Worm (Caenorhabditis elegans): ENCODE measurements around the gene ephx-1.

DNA sequence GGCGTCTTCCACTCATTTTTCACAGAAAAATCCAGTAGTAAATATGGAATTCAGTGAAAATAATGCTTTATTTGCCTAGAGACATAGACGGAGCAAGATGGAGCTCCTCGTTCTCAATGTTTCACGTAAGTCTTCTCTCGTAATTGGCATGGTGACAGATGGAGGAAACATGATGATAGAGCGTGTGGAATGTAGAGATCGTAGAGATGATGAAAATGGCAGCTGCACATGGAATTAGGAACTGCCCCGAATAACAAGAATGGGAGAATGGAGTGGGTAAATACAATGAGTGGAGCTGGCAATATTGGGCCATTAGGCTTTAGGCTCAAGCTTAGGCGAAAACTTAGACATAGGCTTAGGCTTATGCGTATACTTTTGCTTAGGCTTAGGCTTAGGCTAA lies 29.8 kb upstream of the ephx-1 start, which contains the start of gene cank-26:
- TF ChIP-seq pag-3 (tag; optimal IDR thresholded peaks at IDR 0.05; ENCODE audit: borderline replicate concordance) (no peak), unc-55 (GFP tag; optimal IDR thresholded peaks at IDR 0.05) (no peak), elt-2 (tag; optimal IDR thresholded peaks at IDR 0.05) (no peak), sox-4 (tag; optimal IDR thresholded peaks at IDR 0.05) (no peak), C08G9.2 (tag; optimal IDR thresholded peaks at IDR 0.05) (no peak), rnt-1 (tag; optimal IDR thresholded peaks at IDR 0.05) (no peak), gmeb-2 (tag; optimal IDR thresholded peaks at IDR 0.05) (no peak), unc-3 (GFP tag; conservative IDR thresholded peaks at IDR 0.05) (no peak), unc-3 (tag; optimal IDR thresholded peaks at IDR 0.05) (no peak), pha-4 (tag; optimal IDR thresholded peaks at IDR 0.05) (no peak)

Measured in whole organism, late embryonic.